Worm (Caenorhabditis elegans) whole organism, midembryonic: ENCODE measurements around the gene odr-1.

Experiments
- T22C8.4 ChIP-seq: fragments of 200-800 bp; sonication (Bioruptor generic); IDR thresholded peaks from 2 replicates; pipeline ENCODE4 v1.3.6; 2022; ENCODE audit warnings: missing genetic modification characterization, missing compliant biosample characterization
- cog-1 ChIP-seq: sonication (generic microtip); optimal IDR thresholded peaks from 2 replicates; lab custom pipeline; 2016; ENCODE audit warnings: missing genetic modification characterization, missing compliant biosample characterization
- flt-1 ChIP-seq: fragments of 200-800 bp; sonication (Bioruptor generic); IDR thresholded peaks from 2 replicates; pipeline ENCODE4 v1.3.6; 2022; ENCODE audit warnings: missing genetic modification characterization, missing compliant biosample characterization
- klf-2 ChIP-seq: fragments of 200-800 bp; sonication (Bioruptor generic); conservative IDR thresholded peaks from 2 replicates; pipeline ENCODE4 v1.3.6; 2022; ENCODE audit warnings: missing genetic modification reagents, missing genetic modification characterization, missing compliant biosample characterization
- med-1 ChIP-seq: sonication (generic microtip); optimal IDR thresholded peaks from 2 replicates; lab custom pipeline; 2017; ENCODE audit warnings: missing genetic modification characterization, mild to moderate bottlenecking, missing compliant biosample characterization, antibody characterized with exemption, missing genetic modification reagents; ENCODE audit not compliant: insufficient read depth
- ref-1 ChIP-seq: fragments of 200-800 bp; sonication (Bioruptor generic); conservative IDR thresholded peaks from 2 replicates; pipeline ENCODE4 v1.3.6; 2022; ENCODE audit warnings: missing genetic modification reagents, missing genetic modification characterization, missing compliant biosample characterization
- tab-1 ChIP-seq: fragments of 200-800 bp; sonication (Bioruptor generic); IDR thresholded peaks from 2 replicates; pipeline ENCODE4 v1.3.6; 2022; ENCODE audit warnings: missing genetic modification characterization, missing compliant biosample characterization
- ztf-23 ChIP-seq: fragments of 200-800 bp; sonication (Bioruptor generic); IDR thresholded peaks from 2 replicates; pipeline ENCODE4 v1.3.6; 2022; ENCODE audit warnings: missing genetic modification reagents, missing genetic modification characterization, missing compliant biosample characterization
- ztf-29 ChIP-seq: fragments of 200-800 bp; sonication (Bioruptor generic); IDR thresholded peaks from 2 replicates; pipeline ENCODE4 v1.3.6; 2022; ENCODE audit warnings: missing genetic modification reagents, missing genetic modification characterization, missing compliant biosample characterization

odr-1 gene

DNA sequence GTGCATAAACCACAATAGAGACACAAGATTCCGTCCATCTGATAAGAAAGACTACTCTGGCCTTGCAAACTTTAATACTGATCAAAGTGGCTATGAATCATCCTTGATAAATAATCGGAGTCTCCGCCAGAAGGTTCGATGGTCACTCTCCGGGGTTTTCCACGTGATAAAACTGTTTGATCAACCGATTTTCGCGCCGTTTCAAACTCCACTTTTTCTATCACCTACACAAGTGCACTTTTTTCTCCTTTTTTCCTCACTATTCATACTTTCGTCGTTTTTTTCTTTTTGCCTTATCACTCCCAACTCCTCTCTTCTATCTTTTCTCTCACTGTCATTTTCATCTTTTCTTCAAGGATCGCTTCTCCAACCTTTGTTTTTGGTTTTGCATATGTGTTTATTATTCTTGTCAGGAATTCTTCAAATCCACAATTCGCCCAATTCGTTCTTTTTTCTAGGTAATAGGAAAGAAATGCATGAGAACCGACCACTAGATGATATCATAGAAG is 22.1 kb downstream of the odr-1 start, which contains the start of gene F18H3.4:
TSS of gene F18H3.4 (plus strand) at position 459 of the 509 bp plus-strand sequence.
- TF ChIP-seq T22C8.4 = no peak
- no peak for TF ChIP-seq ztf-29 (GFP tag; lab: Robert Waterston, UW)
- no peak for TF ChIP-seq ref-1 (GFP tag; lab: Robert Waterston, UW)
- TF ChIP-seq cog-1 (tag; lab: Kevin White, UChicago) = no peak
- no peak for TF ChIP-seq flt-1
- TF ChIP-seq klf-2 = no peak
- TF ChIP-seq tab-1 = no peak

DNA sequence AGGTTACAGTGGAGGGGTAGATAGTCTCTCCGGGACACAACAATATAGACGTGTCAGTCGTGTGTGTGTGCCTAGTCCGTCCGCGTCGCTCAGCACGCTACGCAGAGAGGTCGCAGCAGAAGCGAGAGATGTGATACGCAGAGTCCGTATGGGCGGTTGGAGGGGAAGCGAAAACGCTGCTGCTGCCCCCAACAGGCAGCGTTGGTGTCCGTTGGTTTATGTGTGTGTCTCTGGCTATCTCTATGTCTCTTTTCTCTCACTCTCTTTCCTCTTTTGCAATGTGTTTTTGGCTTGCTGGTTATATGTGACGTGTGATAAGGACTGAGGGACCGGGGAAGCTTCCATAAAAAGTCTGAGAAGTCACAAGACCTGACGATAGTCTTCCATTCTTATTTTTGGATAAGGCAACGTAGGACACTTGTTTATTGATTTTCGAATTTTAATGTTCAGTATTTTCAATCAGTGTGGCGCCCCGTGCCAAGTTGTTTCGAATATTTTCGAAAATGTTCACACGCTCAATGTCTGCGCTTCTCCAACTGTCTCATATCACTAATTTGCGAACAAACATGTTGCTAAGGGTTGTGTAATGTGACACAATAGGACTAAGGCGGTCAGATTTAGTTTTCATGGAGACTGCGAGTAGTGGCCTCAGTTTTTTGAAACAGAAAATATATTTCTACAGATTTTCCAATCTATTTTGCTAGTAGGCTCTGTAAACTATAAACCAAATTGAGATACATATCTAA is 23.3 kb downstream of the odr-1 start, which contains the start of gene pab-2:
TSS of gene pab-2 (minus strand) at position 69 of the 746 bp plus-strand sequence.
- TF ChIP-seq cog-1 (tag; lab: Kevin White, UChicago) = peak; percentile 69
- no peak for TF ChIP-seq med-1 (GFP tag; lab: Kevin White, UChicago)
- 0 out of 2 replicates have a peak, but pooled peaks have one; percentile 39 for TF ChIP-seq flt-1
- TF ChIP-seq ztf-23 = peak; percentile 72
- no peak for TF ChIP-seq ref-1 (GFP tag; lab: Robert Waterston, UW)
- no peak for TF ChIP-seq T22C8.4
- TF ChIP-seq tab-1 = no peak
- TF ChIP-seq ztf-29 (GFP tag; lab: Robert Waterston, UW) = peak; percentile 73

DNA sequence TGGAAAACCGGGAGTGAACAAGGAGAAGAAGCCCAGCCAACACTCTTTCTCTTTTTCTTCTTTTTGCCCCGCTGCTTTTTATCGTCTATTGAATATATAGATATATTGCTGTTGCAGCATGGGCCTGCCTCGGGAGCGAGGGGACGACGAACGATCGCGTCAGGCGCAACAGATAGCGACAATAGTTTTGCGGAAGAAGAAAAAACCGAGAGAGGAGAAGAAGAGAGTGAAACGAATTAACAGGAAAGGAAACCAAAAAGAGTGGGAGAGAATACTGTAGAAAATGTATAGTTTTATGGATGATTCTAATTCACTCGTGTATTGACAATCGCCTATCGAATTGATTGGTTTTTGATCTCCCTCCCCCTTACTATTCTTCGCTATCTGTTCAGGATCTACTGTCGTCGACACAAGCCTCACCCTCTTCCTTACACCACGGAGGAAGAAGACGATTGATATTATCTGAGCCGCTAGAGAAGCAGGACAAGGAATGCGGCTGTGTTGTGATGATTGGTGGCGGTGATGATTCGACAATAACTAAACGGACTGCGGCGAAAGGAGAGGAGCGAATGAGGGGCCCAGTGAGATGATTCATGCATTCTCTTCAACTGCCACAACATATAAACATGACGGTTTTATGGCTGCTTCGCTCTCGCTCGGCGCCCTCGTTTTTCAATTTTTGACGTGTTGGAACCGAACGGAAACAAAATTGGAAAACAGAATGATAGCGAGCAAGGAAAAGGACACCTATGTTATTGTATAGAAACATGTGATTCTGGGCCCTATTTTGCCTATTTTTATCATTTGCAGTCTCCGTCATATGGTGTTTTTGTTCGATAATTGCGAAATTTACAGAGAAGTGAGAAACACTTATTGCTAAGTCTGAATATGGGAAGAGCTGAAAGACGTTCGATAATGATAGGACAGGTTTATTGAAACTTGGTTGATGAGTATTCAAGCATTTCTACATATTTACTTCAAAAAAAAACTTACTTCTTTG is 24.3 kb downstream of the odr-1 start:
- TF ChIP-seq ztf-29 (GFP tag; lab: Robert Waterston, UW) = 0 out of 2 replicates have a peak, but pooled peaks have one; percentile 45
- TF ChIP-seq ztf-23 = 0 out of 2 replicates have a peak, but pooled peaks have one; percentile 20
- TF ChIP-seq ref-1 (GFP tag; lab: Robert Waterston, UW) = no peak

DNA sequence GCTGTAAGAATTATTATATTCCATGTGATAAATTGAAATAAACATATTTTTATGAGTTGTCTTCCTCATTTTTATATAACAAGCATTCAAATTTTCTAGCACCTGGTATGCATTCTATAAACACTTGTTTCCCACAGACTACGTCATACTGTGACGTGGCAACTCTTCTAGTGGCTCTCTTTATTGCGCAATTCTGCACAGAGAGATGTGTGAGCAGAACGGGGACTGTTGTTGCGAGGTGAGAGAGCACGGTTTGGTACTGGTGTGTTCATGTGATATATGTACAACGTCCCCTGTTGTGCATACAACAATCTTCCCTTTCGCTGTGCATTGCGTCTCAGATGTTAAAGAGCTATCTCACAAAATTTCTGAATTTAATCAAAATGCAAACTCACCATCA is 25.7 kb downstream of the odr-1 start:
- TF ChIP-seq ztf-29 (GFP tag; lab: Robert Waterston, UW) (no peak), med-1 (GFP tag; lab: Kevin White, UChicago) (no peak), flt-1 (no peak), klf-2 (no peak), cog-1 (tag; lab: Kevin White, UChicago) (no peak), ztf-23 (no peak), ref-1 (GFP tag; lab: Robert Waterston, UW) (no peak), T22C8.4 (no peak), tab-1 (no peak)

DNA sequence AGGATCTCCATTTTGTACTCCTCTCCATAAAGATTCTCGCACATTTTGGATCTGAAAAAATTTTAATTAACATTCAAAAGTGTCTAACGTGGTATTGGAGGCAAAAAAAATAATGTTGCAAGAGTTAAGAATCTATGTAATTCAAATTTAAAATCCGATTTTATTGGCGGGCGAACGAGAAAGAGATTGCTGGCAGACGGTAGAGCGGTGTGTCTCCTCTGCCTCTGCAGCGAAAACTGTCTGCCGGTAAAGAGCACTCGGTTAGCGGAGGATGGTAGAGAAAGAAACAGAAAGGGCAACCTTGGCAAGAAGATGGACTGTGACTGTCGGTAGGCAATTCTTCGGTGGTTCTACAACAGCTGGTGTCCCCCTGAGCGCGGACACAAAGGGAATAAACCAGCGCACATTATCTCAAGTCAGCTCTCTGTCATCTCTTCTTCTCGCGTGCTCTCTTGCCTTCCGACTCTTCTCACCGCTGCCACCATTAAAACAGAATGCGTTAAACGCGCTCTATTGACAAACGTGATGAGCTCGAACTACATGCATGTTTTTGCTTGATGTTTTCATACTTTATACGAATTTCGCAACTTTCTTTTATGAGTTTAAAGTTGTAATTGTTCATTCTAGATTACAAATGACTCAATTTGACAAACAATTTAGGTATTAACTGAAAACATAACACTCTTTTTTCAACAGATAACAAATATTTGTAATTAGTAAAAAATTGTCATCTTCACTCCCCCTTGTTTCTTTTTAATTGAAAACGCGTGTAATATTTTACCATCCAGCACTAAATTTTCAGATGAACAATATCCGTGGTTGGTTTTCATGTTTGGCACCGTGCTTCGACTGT is 31.7 kb downstream of the odr-1 start, which contains the start of the genes cdk-4 and F18H3.1:
TSS of gene cdk-4 (minus strand) at position 51 of the 853 bp plus-strand sequence.
TSS of gene F18H3.1 (plus strand) at position 803 of the 853 bp plus-strand sequence.
- peak; percentile 70; the same call in 1 of the 2 replicates for TF ChIP-seq flt-1
- TF ChIP-seq cog-1 (tag; lab: Kevin White, UChicago) = peak; percentile 64
- no peak for TF ChIP-seq T22C8.4

DNA sequence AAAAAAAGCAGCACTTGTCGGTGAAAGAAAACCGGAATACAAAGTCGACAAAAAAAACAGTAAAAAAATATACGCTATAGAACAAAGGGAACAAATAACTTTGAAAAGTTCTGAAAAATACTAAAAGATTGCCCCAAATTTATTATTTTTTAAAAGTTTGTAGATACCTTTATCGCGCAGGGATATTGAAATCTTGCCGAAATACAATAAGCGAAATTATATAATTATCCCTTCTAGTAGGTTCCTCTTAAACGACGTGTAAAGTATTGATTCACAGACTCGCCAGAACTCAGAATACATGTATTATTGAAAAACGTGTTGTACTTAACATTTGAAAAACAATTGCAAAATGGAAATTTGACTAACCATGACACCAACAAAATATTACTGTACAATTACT is 36.4 kb downstream of the odr-1 start:
- no peak for TF ChIP-seq ref-1 (GFP tag; lab: Robert Waterston, UW)
- no peak for TF ChIP-seq ztf-29 (GFP tag; lab: Robert Waterston, UW)
- TF ChIP-seq tab-1 = no peak
- no peak for TF ChIP-seq med-1 (GFP tag; lab: Kevin White, UChicago)
- TF ChIP-seq flt-1 = no peak
- no peak for TF ChIP-seq klf-2
- peak; percentile 78 for TF ChIP-seq T22C8.4
- no peak for TF ChIP-seq ztf-23
- peak; percentile 59 for TF ChIP-seq cog-1 (tag; lab: Kevin White, UChicago)

DNA sequence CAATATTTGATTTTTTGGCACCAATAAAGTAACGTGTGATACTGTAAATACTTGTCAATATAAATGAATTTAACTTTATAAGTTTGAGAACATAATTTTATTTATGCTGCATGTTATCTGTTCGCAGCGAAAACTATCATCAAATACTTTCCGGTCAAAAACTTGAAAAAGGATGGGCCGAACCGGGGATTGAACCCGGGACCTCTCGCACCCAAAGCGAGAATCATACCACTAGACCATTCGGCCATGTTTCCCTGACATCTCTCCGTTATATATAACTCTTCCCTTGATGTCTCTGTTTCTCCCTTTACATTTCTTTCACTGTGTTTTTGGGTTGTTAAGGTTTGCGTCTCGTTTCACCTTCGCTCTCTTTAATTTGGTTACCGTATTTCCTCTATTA is 39.0 kb downstream of the odr-1 start:
- TF ChIP-seq klf-2 (peak; percentile 77), cog-1 (tag; lab: Kevin White, UChicago) (peak; percentile 70), flt-1 (peak; percentile 93), ztf-23 (peak; percentile 91), med-1 (GFP tag; lab: Kevin White, UChicago) (peak; percentile 55), ref-1 (GFP tag; lab: Robert Waterston, UW) (peak; percentile 67), ztf-29 (GFP tag; lab: Robert Waterston, UW) (peak; percentile 89), tab-1 (peak; percentile 92), T22C8.4 (peak; percentile 89)

DNA sequence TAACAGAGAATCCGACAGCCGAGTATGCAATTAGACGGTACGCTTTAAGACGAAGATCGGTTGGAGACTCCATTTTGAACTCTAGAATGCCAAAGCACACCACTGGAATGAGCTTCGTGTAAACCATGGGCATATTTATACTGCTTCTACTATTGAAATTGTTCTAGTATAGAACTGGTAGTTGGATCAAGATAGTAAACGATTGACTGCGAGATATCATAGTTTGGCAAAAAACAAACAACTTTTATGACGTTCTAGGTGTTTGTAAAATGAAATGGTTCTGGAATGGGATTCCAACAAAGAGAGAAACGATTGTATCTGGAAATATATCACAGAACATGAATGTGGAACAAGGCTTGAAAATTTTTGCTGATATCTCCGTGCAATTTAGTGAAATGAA is 39.8 kb downstream of the odr-1 start, which contains the start of gene col-185:
TSS of gene col-185 (minus strand) at position 101 of the 400 bp plus-strand sequence.
- TF ChIP-seq flt-1 (no peak), T22C8.4 (no peak), klf-2 (no peak), med-1 (GFP tag; lab: Kevin White, UChicago) (no peak), cog-1 (tag; lab: Kevin White, UChicago) (no peak)
